Worm (Caenorhabditis elegans): Measurements from ENCODE around the gene str-205.

str-205 gene

DNA sequence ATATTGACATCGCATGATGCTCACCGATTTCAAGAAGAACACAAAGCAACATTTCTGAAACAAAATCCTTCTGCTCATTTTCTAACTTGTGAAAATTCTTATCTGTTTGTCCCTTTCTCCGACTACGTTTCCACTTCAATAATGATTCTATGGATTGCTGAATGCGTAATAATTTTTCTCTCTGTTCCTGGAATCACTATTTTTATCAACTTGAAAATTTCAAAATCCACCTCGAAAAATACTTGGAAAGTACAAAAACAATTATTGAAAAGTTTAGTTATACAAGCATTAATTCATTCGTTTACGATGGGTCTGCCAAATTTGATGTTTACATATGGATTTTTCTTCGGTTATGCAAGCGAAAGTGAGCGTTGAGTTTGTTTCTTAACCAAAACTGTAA lies 7.7 kb downstream of the str-205 start, which contains the start of gene srh-22:
TSS of gene srh-22 (plus strand) at position 301 of the 400 bp plus-strand sequence.
- no peak for TF ChIP-seq daf-12 (tag; optimal IDR thresholded peaks at IDR 0.05)
- no peak for TF ChIP-seq nhr-237 (tag; optimal IDR thresholded peaks at IDR 0.05)
- no peak for TF ChIP-seq ceh-9 (tag; optimal IDR thresholded peaks at IDR 0.05)
- TF ChIP-seq eor-1 (tag; optimal IDR thresholded peaks at IDR 0.05) = no peak
- TF ChIP-seq nhr-12 (tag; optimal IDR thresholded peaks at IDR 0.05) = no peak
- TF ChIP-seq hmg-11 (tag; optimal IDR thresholded peaks at IDR 0.05) = no peak
- TF ChIP-seq elt-2 (tag; optimal IDR thresholded peaks at IDR 0.05) = no peak

DNA sequence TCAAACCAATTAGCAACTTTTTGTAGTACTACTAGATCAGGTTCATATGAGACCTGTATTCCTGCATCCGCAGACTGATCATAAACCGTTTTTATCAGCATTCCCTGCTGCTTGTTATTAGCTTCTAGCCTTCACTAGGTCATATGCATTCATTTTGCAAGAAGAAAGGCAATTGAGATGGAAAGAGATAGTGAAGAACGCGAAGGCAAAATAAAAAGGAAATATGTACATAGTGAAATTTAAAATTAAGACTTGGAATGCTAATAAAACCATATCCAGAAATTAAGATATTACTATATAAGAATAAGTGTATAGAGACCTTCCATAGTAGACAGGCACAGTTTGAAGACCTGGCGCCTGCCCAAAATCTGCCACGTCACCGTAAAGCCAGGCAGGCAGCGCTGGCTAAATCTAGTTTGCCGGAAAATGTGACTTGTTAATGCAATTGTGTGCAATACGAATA lies 9.0 kb downstream of the str-205 start, which contains the start of the genes C02E7.8 and srh-23:
TSS of gene C02E7.8 (minus strand) at position 101 of the 463 bp plus-strand sequence.
TSS of gene srh-23 (plus strand) at position 413 of the 463 bp plus-strand sequence.
- TF ChIP-seq nhr-28 (tag; optimal IDR thresholded peaks at IDR 0.05) = no peak
- no peak for TF ChIP-seq fkh-10 (GFP tag; optimal IDR thresholded peaks at IDR 0.05)
- no peak for TF ChIP-seq ztf-4 (tag; optimal IDR thresholded peaks at IDR 0.05)
- no peak for TF ChIP-seq R02D3.7 (tag; optimal IDR thresholded peaks at IDR 0.05)
- TF ChIP-seq zag-1 (tag; optimal IDR thresholded peaks at IDR 0.05) = no peak
- no peak for TF ChIP-seq ceh-28 (tag; optimal IDR thresholded peaks at IDR 0.05)
- no peak for TF ChIP-seq ZK546.5 (tag; optimal IDR thresholded peaks at IDR 0.05)
- no peak for TF ChIP-seq elt-3 (tag; optimal IDR thresholded peaks at IDR 0.05)
- no peak for TF ChIP-seq elt-1 (tag; optimal IDR thresholded peaks at IDR 0.05)
- no peak for TF ChIP-seq lsy-12 (tag; optimal IDR thresholded peaks at IDR 0.05)

DNA sequence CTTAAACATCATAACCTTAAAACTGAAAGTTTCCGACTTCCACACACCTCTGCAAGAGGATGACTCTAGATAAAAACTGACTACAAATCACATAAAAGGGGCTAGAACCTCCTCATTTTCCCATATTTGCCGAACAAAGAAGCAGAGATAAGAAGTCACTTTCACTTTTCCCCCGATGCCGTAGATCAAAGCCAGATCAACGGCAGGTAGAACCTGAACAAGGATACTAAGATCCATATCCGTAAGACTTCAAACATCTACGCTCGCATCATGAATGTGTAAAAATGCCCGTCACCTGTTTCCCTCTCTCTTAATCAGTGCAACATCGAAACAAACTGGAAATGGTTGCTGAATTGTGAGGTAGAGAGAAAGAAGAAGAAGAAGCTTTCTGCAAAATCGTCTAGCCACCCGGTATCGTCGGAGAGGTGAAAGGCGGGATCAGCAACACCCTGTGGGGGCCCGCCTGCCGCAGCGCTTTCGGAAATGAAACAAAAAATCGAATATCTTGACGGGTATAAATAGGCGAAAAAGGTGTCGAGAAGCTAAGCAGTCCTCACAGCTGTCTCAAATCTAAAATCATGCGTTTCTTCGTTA lies 11.0 kb downstream of the str-205 start, which contains the start of gene C02E7.6:
TSS of gene C02E7.6 (plus strand) at position 544 of the 594 bp plus-strand sequence.
- TF ChIP-seq mdl-1 (tag; optimal IDR thresholded peaks at IDR 0.05) (no peak), nhr-11 (tag; optimal IDR thresholded peaks at IDR 0.05) (no peak), nhr-25 (tag; optimal IDR thresholded peaks at IDR 0.05) (peak; percentile 97), ztf-4 (tag; optimal IDR thresholded peaks at IDR 0.05) (no peak), ztf-11 (tag; optimal IDR thresholded peaks at IDR 0.05) (no peak), elt-1 (tag; optimal IDR thresholded peaks at IDR 0.05) (peak; percentile 94), nhr-43 (tag; optimal IDR thresholded peaks at IDR 0.05; ENCODE audit: poor library complexity, severe bottlenecking) (peak; percentile 92), nfya-1 (tag; optimal IDR thresholded peaks at IDR 0.05; ENCODE audit: insufficient read depth) (peak; percentile 9), nhr-23 (tag; optimal IDR thresholded peaks at IDR 0.05) (peak; percentile 0), nhr-237 (tag; optimal IDR thresholded peaks at IDR 0.05) (no peak), elt-3 (tag; optimal IDR thresholded peaks at IDR 0.05) (peak in 1 of 3 experiments; percentile 22)

DNA sequence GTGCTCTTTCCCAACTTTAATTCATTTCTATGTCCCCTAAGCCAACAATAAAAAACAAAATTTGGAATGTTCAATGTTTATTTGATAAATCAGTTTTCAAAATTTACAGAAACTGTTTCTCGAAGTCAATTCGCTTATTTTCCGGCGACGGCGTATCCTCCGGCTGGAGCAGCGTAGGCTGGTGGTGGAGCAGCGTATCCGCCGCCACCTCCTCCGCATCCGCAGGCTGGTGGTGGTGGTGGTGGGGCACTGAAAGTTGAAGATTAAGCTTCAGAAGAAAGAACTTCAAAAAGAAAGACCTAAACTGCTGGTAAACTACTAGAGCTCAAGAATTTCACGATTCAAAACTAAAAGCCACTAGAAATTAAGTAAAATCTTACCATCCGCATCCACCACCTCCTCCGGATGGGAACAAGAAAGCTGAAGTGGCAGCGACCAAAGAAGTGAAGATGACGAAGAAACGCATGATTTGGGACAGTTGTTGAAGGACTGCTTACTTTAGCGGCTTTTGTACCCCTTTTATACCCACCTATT lies 11.6 kb downstream of the str-205 start, which contains the start of gene C02E7.7:
TSS of gene C02E7.7 (minus strand) at position 484 of the 534 bp plus-strand sequence.
- no peak for TF ChIP-seq ceh-82 (tag; optimal IDR thresholded peaks at IDR 0.05)
- TF ChIP-seq nhr-76 (tag; optimal IDR thresholded peaks at IDR 0.05) = no peak
- no peak for TF ChIP-seq nhr-77 (tag; optimal IDR thresholded peaks at IDR 0.05)
- no peak for TF ChIP-seq fos-1 (tag; optimal IDR thresholded peaks at IDR 0.05)
- TF ChIP-seq fkh-2 (tag; optimal IDR thresholded peaks at IDR 0.05) = no peak
- no peak for TF ChIP-seq ztf-4 (tag; optimal IDR thresholded peaks at IDR 0.05)
- TF ChIP-seq nhr-12 (tag; optimal IDR thresholded peaks at IDR 0.05) = no peak
- no peak for TF ChIP-seq tbx-2 (tag; optimal IDR thresholded peaks at IDR 0.05)
- no peak for TF ChIP-seq ceh-28 (tag; optimal IDR thresholded peaks at IDR 0.05)
- TF ChIP-seq elt-2 (tag; optimal IDR thresholded peaks at IDR 0.05) = no peak
- no peak for TF ChIP-seq elt-1 (tag; optimal IDR thresholded peaks at IDR 0.05)
- TF ChIP-seq jun-1 (tag; optimal IDR thresholded peaks at IDR 0.05) = no peak

DNA sequence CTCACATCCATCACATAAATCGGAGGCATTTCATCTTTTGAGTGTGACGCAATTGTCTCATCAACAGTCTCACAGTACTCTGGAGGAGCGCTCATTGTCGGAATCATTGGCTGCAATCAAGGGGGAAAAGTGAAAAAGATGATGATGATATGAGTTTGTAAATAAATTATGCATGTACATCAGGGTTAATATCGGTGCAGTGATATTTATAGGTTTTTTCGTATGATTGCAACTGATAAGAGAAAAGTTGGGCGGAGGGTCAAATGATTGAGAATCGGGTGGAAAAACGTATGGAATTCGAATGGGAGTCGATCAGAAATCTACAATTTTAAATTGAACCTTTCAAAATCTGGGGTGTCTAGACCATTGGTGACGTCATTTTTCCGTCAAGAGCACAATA lies 14.9 kb downstream of the str-205 start, which contains the start of gene H23N18.6:
TSS of gene H23N18.6 (minus strand) at position 201 of the 400 bp plus-strand sequence.
- TF ChIP-seq aly-2 (tag; optimal IDR thresholded peaks at IDR 0.05) (no peak), sea-2 (GFP tag; optimal IDR thresholded peaks at IDR 0.05) (no peak), mml-1 (tag; optimal IDR thresholded peaks at IDR 0.05) (no peak), R02D3.7 (tag; optimal IDR thresholded peaks at IDR 0.05) (no peak), ztf-11 (tag; optimal IDR thresholded peaks at IDR 0.05) (no peak), nhr-12 (tag; optimal IDR thresholded peaks at IDR 0.05) (no peak), eor-1 (tag; optimal IDR thresholded peaks at IDR 0.05) (no peak), nhr-43 (tag; optimal IDR thresholded peaks at IDR 0.05; ENCODE audit: poor library complexity, severe bottlenecking) (no peak), unc-62 (GFP tag; optimal IDR thresholded peaks at IDR 0.05) (no peak), elt-2 (tag; optimal IDR thresholded peaks at IDR 0.05) (peak; percentile 72), lin-15B (tag; optimal IDR thresholded peaks at IDR 0.05) (no peak), nhr-25 (tag; optimal IDR thresholded peaks at IDR 0.05) (no peak), pqm-1 (tag; optimal IDR thresholded peaks at IDR 0.05) (peak; percentile 26)

Measured in whole organism, L3 larva.